Worm (Caenorhabditis elegans): ENCODE measurements around the gene F35G2.1.

DNA sequence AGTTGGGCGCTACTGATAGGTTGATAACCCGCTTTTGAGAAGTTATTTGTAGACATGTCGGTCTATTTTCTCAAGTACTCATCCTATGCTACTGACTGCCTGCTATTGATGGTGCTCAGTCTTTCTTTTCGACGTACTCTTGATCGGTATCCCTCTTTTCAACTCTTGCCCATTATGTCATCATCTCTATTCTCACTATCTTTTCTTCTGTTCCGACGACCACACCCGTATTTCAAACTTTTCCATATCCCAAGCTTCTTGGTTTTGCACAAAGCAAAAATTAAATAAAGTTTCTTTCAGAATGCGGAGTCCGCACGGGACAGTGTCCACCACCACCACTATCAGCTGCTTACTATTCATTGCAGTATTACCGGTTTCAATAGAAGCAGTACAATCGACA lies at the start of gene F35G2.1:
- no peak for TF ChIP-seq nhr-77 (tag; optimal IDR thresholded peaks at IDR 0.05)
- TF ChIP-seq ztf-11 (tag; optimal IDR thresholded peaks at IDR 0.05), result no peak
- no peak for TF ChIP-seq ceh-28 (tag; optimal IDR thresholded peaks at IDR 0.05)

All from whole organism, L3 larva.